Fruit fly (Drosophila melanogaster) whole organism: ENCODE data around the gene Alg7.

Experiments used
- CG8478 ChIP-seq: fragments of >200 bp; optimal IDR thresholded peaks from 2 replicates; lab custom pipeline; 2018; ENCODE audit warnings: inconsistent platforms
- pan ChIP-seq: fragments of >200 bp; optimal IDR thresholded peaks from 2 replicates; lab custom pipeline; 2017
- usp ChIP-seq: fragments of >200 bp; optimal IDR thresholded peaks from 2 replicates; lab custom pipeline; 2017; ENCODE audit warnings: missing biosample characterization, missing genetic modification characterization, mixed read lengths

- TF ChIP-seq pan = no peak
- TF ChIP-seq usp (GFP tag; lab: Kevin White, UChicago) = no peak
- TF ChIP-seq CG8478 (lab: Kevin White, UChicago) = no peak
Measured at dm6 chr2L:13165802-13166347, 13.2 kb upstream of the Alg7 start, which contains the start of gene DnaJ-H.
